Fruit fly (Drosophila melanogaster) whole organism: ENCODE data around the gene CG43135.

Experiments
- CG8478 ChIP-seq: fragments of >200 bp; optimal IDR thresholded peaks from 2 replicates; lab custom pipeline; 2018; ENCODE audit warnings: inconsistent platforms
- EcR ChIP-seq, 2 experiments: fragments of >200 bp; optimal IDR thresholded peaks; 2 replicates each; lab custom pipeline; 2017; ENCODE audit warnings: missing biosample characterization in 2 of 2, missing genetic modification characterization in 2 of 2, missing genetic modification reagents in 2 of 2
- pan ChIP-seq: fragments of >200 bp; optimal IDR thresholded peaks from 2 replicates; lab custom pipeline; 2017
- psq ChIP-seq: fragments of >200 bp; optimal IDR thresholded peaks from 2 replicates; lab custom pipeline; 2017
- usp ChIP-seq: fragments of >200 bp; optimal IDR thresholded peaks from 2 replicates; lab custom pipeline; 2017; ENCODE audit warnings: missing biosample characterization, missing genetic modification characterization, mixed read lengths

DNA sequence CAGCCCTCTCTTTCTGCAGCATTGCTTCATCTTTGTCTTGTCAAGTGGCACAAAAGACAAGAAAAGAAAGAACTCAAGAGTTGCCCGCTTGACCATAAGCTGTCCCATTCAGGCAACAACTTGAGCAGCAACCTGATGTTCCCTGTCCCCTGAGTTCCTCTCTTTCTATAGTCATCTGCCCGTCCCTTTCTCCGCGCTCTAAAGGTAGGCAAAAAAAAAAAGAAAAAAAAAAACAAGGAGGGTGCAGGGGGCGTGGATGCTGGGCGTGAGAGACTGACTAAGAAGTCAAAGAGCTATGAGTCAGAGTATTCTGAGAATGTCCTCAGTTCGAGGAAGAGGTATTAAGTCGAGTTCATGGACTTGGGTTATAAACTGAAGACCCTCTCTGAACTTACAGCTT is 47.6 kb upstream of the CG43135 start:
- TF ChIP-seq psq (lab: Kevin White, UChicago), result no peak
- no peak for TF ChIP-seq usp (GFP tag; lab: Kevin White, UChicago)
- TF ChIP-seq EcR (GFP tag; optimal IDR thresholded peaks at IDR 0.05; lab: Kevin White, UChicago), result no peak
- no peak for TF ChIP-seq pan (lab: Kevin White, UChicago)
- no peak for TF ChIP-seq CG8478 (lab: Kevin White, UChicago)
